Worm (Caenorhabditis elegans): ENCODE results near the gene shc-2.

Gene shc-2

ce11 chrII:5020513-5021081 lies 51.6 kb downstream of the shc-2 start:
- TF ChIP-seq mab-5 (tag; optimal IDR thresholded peaks at IDR 0.05) = no peak
- TF ChIP-seq unc-120 (tag; optimal IDR thresholded peaks at IDR 0.05; ENCODE audit: poor library complexity, severe bottlenecking) = no peak
- TF ChIP-seq ces-1 (GFP tag; optimal IDR thresholded peaks at IDR 0.05) = no peak
- TF ChIP-seq hlh-1 (tag; optimal IDR thresholded peaks at IDR 0.05) = no peak
- TF ChIP-seq M03D4.4 (tag; optimal IDR thresholded peaks at IDR 0.05) = no peak
- no peak for TF ChIP-seq ztf-11 (tag; optimal IDR thresholded peaks at IDR 0.05)

ce11 chrII:5021518-5021917 lies 52.6 kb downstream of the shc-2 start:
- TF ChIP-seq tbx-8 (GFP tag; optimal IDR thresholded peaks at IDR 0.05) (no peak), flh-1 (GFP tag; optimal IDR thresholded peaks at IDR 0.05) (no peak), sptf-1 (tag; optimal IDR thresholded peaks at IDR 0.05) (no peak), pha-4 (tag; optimal IDR thresholded peaks at IDR 0.05) (no peak), elt-3 (tag; optimal IDR thresholded peaks at IDR 0.05) (no peak)

- no peak for TF ChIP-seq nhr-2 (tag; optimal IDR thresholded peaks at IDR 0.05)
- TF ChIP-seq unc-62 (GFP tag; optimal IDR thresholded peaks at IDR 0.05) = no peak
- TF ChIP-seq sem-2 (GFP tag; optimal IDR thresholded peaks at IDR 0.05) = no peak
- TF ChIP-seq nhr-237 (tag; optimal IDR thresholded peaks at IDR 0.05) = no peak
- no peak for TF ChIP-seq bed-3 (GFP tag; optimal IDR thresholded peaks at IDR 0.05)
- no peak for TF ChIP-seq drap-1 (GFP tag; optimal IDR thresholded peaks at IDR 0.05)
- TF ChIP-seq nhr-12 (tag; optimal IDR thresholded peaks at IDR 0.05) = no peak
- no peak for TF ChIP-seq mep-1 (tag; optimal IDR thresholded peaks at IDR 0.05)
- TF ChIP-seq unc-120 (tag; optimal IDR thresholded peaks at IDR 0.05; ENCODE audit: poor library complexity, severe bottlenecking) = no peak
- TF ChIP-seq snpc-4 (tag; optimal IDR thresholded peaks at IDR 0.05) = no peak
- TF ChIP-seq ham-2 (GFP tag; optimal IDR thresholded peaks at IDR 0.05) = no peak
- no peak for TF ChIP-seq unc-39 (tag; optimal IDR thresholded peaks at IDR 0.05)
- no peak for TF ChIP-seq ceh-39 (tag; optimal IDR thresholded peaks at IDR 0.05)
- no peak for TF ChIP-seq flh-1 (GFP tag; optimal IDR thresholded peaks at IDR 0.05)
- TF ChIP-seq lsy-2 (tag; optimal IDR thresholded peaks at IDR 0.05) = no peak
- TF ChIP-seq elt-1 (tag; optimal IDR thresholded peaks at IDR 0.05; ENCODE audit: borderline replicate concordance, insufficient read depth) = no peak
- TF ChIP-seq ceh-83 (GFP tag; optimal IDR thresholded peaks at IDR 0.05) = no peak
- no peak for TF ChIP-seq ces-1 (GFP tag; optimal IDR thresholded peaks at IDR 0.05)
- TF ChIP-seq zip-8 (tag; optimal IDR thresholded peaks at IDR 0.05) = no peak
- TF ChIP-seq pha-4 (tag; optimal IDR thresholded peaks at IDR 0.05) = no peak
Observed at ce11 chrII:5022381-5022855, 53.5 kb downstream of the shc-2 start, which contains the start of the genes nsy-1 and F59A6.13. nsy-1 (plus strand) TSS chrII:5022757. F59A6.13 (plus strand) TSS chrII:5022805.

- TF ChIP-seq snpc-4 (tag; optimal IDR thresholded peaks at IDR 0.05) (no peak), blmp-1 (tag; optimal IDR thresholded peaks at IDR 0.05) (no peak), ceh-83 (GFP tag; optimal IDR thresholded peaks at IDR 0.05) (no peak), lsy-2 (tag; optimal IDR thresholded peaks at IDR 0.05) (no peak), nhr-2 (tag; optimal IDR thresholded peaks at IDR 0.05) (no peak), lin-13 (tag; optimal IDR thresholded peaks at IDR 0.05) (no peak), elt-3 (tag; optimal IDR thresholded peaks at IDR 0.05) (no peak), drap-1 (GFP tag; optimal IDR thresholded peaks at IDR 0.05) (no peak), sptf-1 (tag; optimal IDR thresholded peaks at IDR 0.05) (no peak), pha-4 (tag; optimal IDR thresholded peaks at IDR 0.05) (no peak), zip-8 (tag; optimal IDR thresholded peaks at IDR 0.05) (no peak), ceh-39 (tag; optimal IDR thresholded peaks at IDR 0.05) (no peak), cnd-1 (tag; optimal IDR thresholded peaks at IDR 0.05) (no peak), unc-39 (tag; optimal IDR thresholded peaks at IDR 0.05) (no peak), ceh-43 (GFP tag; optimal IDR thresholded peaks at IDR 0.05) (no peak)
Observed at ce11 chrII:5027952-5028351, 59.0 kb downstream of the shc-2 start.

- no peak for TF ChIP-seq mls-2 (tag; optimal IDR thresholded peaks at IDR 0.05)
- TF ChIP-seq flh-1 (GFP tag; optimal IDR thresholded peaks at IDR 0.05) = no peak
- TF ChIP-seq hlh-1 (tag; optimal IDR thresholded peaks at IDR 0.05) = no peak
- no peak for TF ChIP-seq unc-39 (tag; optimal IDR thresholded peaks at IDR 0.05)
- TF ChIP-seq elt-3 (tag; optimal IDR thresholded peaks at IDR 0.05) = no peak
- TF ChIP-seq nhr-76 (tag; optimal IDR thresholded peaks at IDR 0.05) = no peak
- no peak for TF ChIP-seq blmp-1 (tag; optimal IDR thresholded peaks at IDR 0.05)
- no peak for TF ChIP-seq ceh-39 (tag; optimal IDR thresholded peaks at IDR 0.05)
- TF ChIP-seq ces-1 (GFP tag; optimal IDR thresholded peaks at IDR 0.05) = no peak
- TF ChIP-seq lin-32 (GFP tag; optimal IDR thresholded peaks at IDR 0.05) = no peak
Observed at ce11 chrII:5031612-5032011, 62.6 kb downstream of the shc-2 start, which contains the start of gene wdr-83. wdr-83 (minus strand) TSS chrII:5031712.

Measured in whole organism, mixed stage, embryonic.